Fruit fly (Drosophila melanogaster) whole organism, embryonic: ENCODE data around the gene Mtp.

Source experiments
- Atf-2 ChIP-seq: fragments of 200-800 bp; sonication (Bioruptor generic); optimal IDR thresholded peaks from 2 replicates; lab custom pipeline; 2016; ENCODE audit warnings: missing biosample characterization, missing genetic modification characterization
- B-H1 ChIP-seq: fragments of 200-800 bp; sonication (Bioruptor generic); IDR thresholded peaks from 3 replicates; pipeline ENCODE4 v1.3.6; 2022; ENCODE audit warnings: missing biosample characterization, missing genetic modification characterization
- CG11247 ChIP-seq: fragments of 200-800 bp; sonication (Bioruptor generic); IDR thresholded peaks from 2 replicates; pipeline ENCODE4 v1.3.6; 2022; ENCODE audit warnings: missing biosample characterization, missing genetic modification characterization
- CG12659 ChIP-seq: fragments of 200-800 bp; sonication (Bioruptor generic); optimal IDR thresholded peaks from 3 replicates; lab custom pipeline; 2017; ENCODE audit warnings: mild to moderate bottlenecking, missing biosample characterization, missing genetic modification reagents, missing genetic modification characterization
- CG12942 ChIP-seq: fragments of 200-800 bp; sonication (Bioruptor generic); optimal IDR thresholded peaks from 3 replicates; lab custom pipeline; 2016; ENCODE audit warnings: missing biosample characterization, missing genetic modification characterization
- CG13287 ChIP-seq: fragments of 200-800 bp; sonication (Bioruptor generic); IDR thresholded peaks from 2 replicates; pipeline ENCODE4 v1.3.6; 2022; ENCODE audit warnings: missing biosample characterization, missing genetic modification characterization; ENCODE audit not compliant: partially characterized antibody
- CG14014 ChIP-seq: fragments of 200-800 bp; sonication (Bioruptor generic); IDR thresholded peaks from 2 replicates; pipeline ENCODE4 v1.3.6; 2022; ENCODE audit warnings: missing biosample characterization, missing genetic modification characterization
- CG15269 ChIP-seq: fragments of 200-800 bp; sonication (Bioruptor generic); optimal IDR thresholded peaks from 2 replicates; lab custom pipeline; 2018; ENCODE audit warnings: missing biosample characterization, mild to moderate bottlenecking, missing genetic modification characterization, moderate library complexity
- CG16779 ChIP-seq: fragments of 200-800 bp; sonication (Bioruptor generic); IDR thresholded peaks from 2 replicates; pipeline ENCODE4 v1.3.6; 2022; ENCODE audit warnings: missing biosample characterization, missing genetic modification characterization
- CG2199 ChIP-seq: fragments of 200-800 bp; sonication (Bioruptor generic); IDR thresholded peaks from 3 replicates; pipeline ENCODE4 v1.3.6; 2022; ENCODE audit warnings: missing biosample characterization, missing genetic modification characterization
- CG30020 ChIP-seq: fragments of 200-800 bp; optimal IDR thresholded peaks from 2 replicates; lab custom pipeline; 2019; ENCODE audit warnings: missing biosample characterization, mild to moderate bottlenecking, missing genetic modification characterization, moderate library complexity
- CG30403 ChIP-seq: fragments of 200-800 bp; sonication (Bioruptor generic); optimal IDR thresholded peaks from 3 replicates; lab custom pipeline; 2016; ENCODE audit warnings: missing biosample characterization, missing genetic modification characterization
- CG31365 ChIP-seq: fragments of 200-800 bp; sonication (Bioruptor generic); optimal IDR thresholded peaks from 2 replicates; lab custom pipeline; 2018; ENCODE audit warnings: missing biosample characterization, mild to moderate bottlenecking, missing genetic modification characterization
- CG3726 ChIP-seq: fragments of 200-800 bp; sonication (Bioruptor generic); IDR thresholded peaks from 3 replicates; pipeline ENCODE4, ENCODE4 v1.3.6; 2022; ENCODE audit warnings: missing biosample characterization, missing genetic modification characterization
- CG3995 ChIP-seq: fragments of 200-800 bp; sonication (Bioruptor generic); optimal IDR thresholded peaks from 3 replicates; lab custom pipeline; 2016; ENCODE audit warnings: missing biosample characterization, missing genetic modification characterization
- CG42726 ChIP-seq: fragments of 200-800 bp; sonication (Bioruptor generic); IDR thresholded peaks from 2 replicates; pipeline ENCODE4 v1.3.6; 2022; ENCODE audit warnings: missing biosample characterization, missing genetic modification characterization; ENCODE audit not compliant: partially characterized antibody
- CG5180 ChIP-seq: fragments of 200-800 bp; sonication (Bioruptor generic); optimal IDR thresholded peaks from 3 replicates; lab custom pipeline; 2017; ENCODE audit warnings: missing biosample characterization, missing genetic modification characterization, mild to moderate bottlenecking, moderate library complexity, missing genetic modification reagents
- CG7786 ChIP-seq: fragments of 200-800 bp; sonication (Bioruptor generic); optimal IDR thresholded peaks from 2 replicates; lab custom pipeline; 2016; ENCODE audit warnings: missing biosample characterization, missing genetic modification characterization
- CG7839 ChIP-seq: fragments of 200-800 bp; sonication (Bioruptor generic); optimal IDR thresholded peaks from 3 replicates; lab custom pipeline; 2018; ENCODE audit warnings: missing biosample characterization, mild to moderate bottlenecking, missing genetic modification characterization, moderate library complexity
- Camta ChIP-seq: fragments of 200-800 bp; sonication (Bioruptor generic); optimal IDR thresholded peaks from 2 replicates; lab custom pipeline; 2016; ENCODE audit warnings: missing biosample characterization, missing genetic modification characterization
- Dbx ChIP-seq: fragments of 200-800 bp; sonication (Bioruptor generic); IDR thresholded peaks from 3 replicates; pipeline ENCODE4 v1.3.6; 2022; ENCODE audit warnings: missing biosample characterization, missing genetic modification characterization
- Hey ChIP-seq: fragments of 200-800 bp; sonication (Bioruptor generic); optimal IDR thresholded peaks from 3 replicates; lab custom pipeline; 2018; ENCODE audit warnings: missing biosample characterization, mild to moderate bottlenecking, missing genetic modification characterization
- NC2α ChIP-seq: fragments of 200-800 bp; sonication (Bioruptor generic); optimal IDR thresholded peaks from 2 replicates; lab custom pipeline; 2016; ENCODE audit warnings: missing biosample characterization, missing genetic modification characterization
- Pdp1 ChIP-seq, 2 experiments: fragments of 200-800 bp; sonication (Bioruptor generic); optimal IDR thresholded peaks; 3 replicates each; lab custom pipeline; 2016; ENCODE audit warnings: missing biosample characterization in 2 of 2, missing genetic modification characterization in 2 of 2, mild to moderate bottlenecking in 1 of 2, moderate library complexity in 1 of 2
- Ptx1 ChIP-seq: fragments of 200-800 bp; sonication (Bioruptor generic); IDR thresholded peaks from 2 replicates; pipeline ENCODE4 v1.3.6; 2022; ENCODE audit warnings: missing biosample characterization, missing genetic modification characterization
- Sox102F ChIP-seq: fragments of 200-800 bp; sonication (Bioruptor generic); optimal IDR thresholded peaks from 2 replicates; lab custom pipeline; 2018; ENCODE audit warnings: missing biosample characterization, mild to moderate bottlenecking, missing genetic modification characterization, moderate library complexity
- Stat92E ChIP-seq, 3 experiments: fragments of >200 bp in 2 of 3; fragments of 200-800 bp in 1 of 3; sonication (Bioruptor generic) in 1 of 3; optimal IDR thresholded peaks; 2 replicates each; lab custom pipeline; 2017 to 2019; ENCODE audit warnings: missing biosample characterization in 3 of 3, missing genetic modification characterization in 3 of 3, mild to moderate bottlenecking in 1 of 3, moderate library complexity in 1 of 3
- ap ChIP-seq: fragments of 200-800 bp; sonication (Bioruptor generic); IDR thresholded peaks from 2 replicates; pipeline ENCODE4 v1.3.6; 2022; ENCODE audit warnings: missing biosample characterization, missing genetic modification characterization
- bsh ChIP-seq, 2 experiments: fragments of 200-800 bp; sonication (Bioruptor generic); optimal IDR thresholded peaks; 2 replicates each; lab custom pipeline; 2017 to 2018; ENCODE audit warnings: mild to moderate bottlenecking in 2 of 2, missing biosample characterization in 2 of 2, missing genetic modification characterization in 2 of 2, moderate library complexity in 1 of 2
- cg ChIP-seq: fragments of 200-800 bp; sonication (Bioruptor generic); optimal IDR thresholded peaks from 3 replicates; lab custom pipeline; 2019; ENCODE audit warnings: missing biosample characterization, mild to moderate bottlenecking, missing genetic modification characterization, moderate library complexity
- chinmo ChIP-seq: fragments of 200-800 bp; sonication (Bioruptor generic); IDR thresholded peaks from 4 replicates; pipeline ENCODE4 v1.3.6; 2022; ENCODE audit warnings: missing biosample characterization, missing genetic modification characterization; ENCODE audit not compliant: partially characterized antibody
- croc ChIP-seq: fragments of 200-800 bp; sonication (Bioruptor generic); conservative IDR thresholded peaks from 3 replicates; pipeline ENCODE4 v1.3.6; 2022; ENCODE audit warnings: missing biosample characterization, missing genetic modification characterization
- dysf ChIP-seq: fragments of 200-800 bp; sonication (Bioruptor generic); IDR thresholded peaks from 3 replicates; pipeline ENCODE4 v1.3.6; 2022; ENCODE audit warnings: missing biosample characterization, missing genetic modification characterization
- eve ChIP-seq, 2 experiments: fragments of >200 bp; optimal IDR thresholded peaks; 2 replicates each; lab custom pipeline; 2017; ENCODE audit warnings: missing biosample characterization in 2 of 2, missing genetic modification characterization in 2 of 2
- hb ChIP-seq: fragments of 200-800 bp; sonication (Bioruptor generic); IDR thresholded peaks from 3 replicates; pipeline ENCODE4 v1.3.6; 2022; ENCODE audit warnings: missing biosample characterization, missing genetic modification characterization; ENCODE audit not compliant: partially characterized antibody
- jing ChIP-seq: fragments of 200-800 bp; sonication (Bioruptor generic); optimal IDR thresholded peaks from 2 replicates; lab custom pipeline; 2018; ENCODE audit warnings: missing biosample characterization, mild to moderate bottlenecking, missing genetic modification characterization
- lab ChIP-seq: fragments of 200-800 bp; sonication (Bioruptor generic); optimal IDR thresholded peaks from 3 replicates; lab custom pipeline; 2017; ENCODE audit warnings: missing biosample characterization, missing genetic modification characterization, mild to moderate bottlenecking, moderate library complexity, missing genetic modification reagents
- luna ChIP-seq: fragments of 200-800 bp; sonication (Bioruptor generic); optimal IDR thresholded peaks from 2 replicates; lab custom pipeline; 2016; ENCODE audit warnings: missing biosample characterization, missing genetic modification characterization
- maf-S ChIP-seq: fragments of 200-800 bp; sonication (Bioruptor generic); optimal IDR thresholded peaks from 2 replicates; lab custom pipeline; 2016; ENCODE audit warnings: missing biosample characterization, missing genetic modification characterization
- nom ChIP-seq: fragments of 200-800 bp; sonication (Bioruptor generic); optimal IDR thresholded peaks from 2 replicates; lab custom pipeline; 2017; ENCODE audit warnings: missing biosample characterization, missing genetic modification characterization, mild to moderate bottlenecking, moderate library complexity, missing genetic modification reagents
- pho ChIP-seq: fragments of 200-800 bp; sonication (Bioruptor generic); optimal IDR thresholded peaks from 2 replicates; lab custom pipeline; 2016; ENCODE audit warnings: missing biosample characterization, missing genetic modification characterization
- prd ChIP-seq, 3 experiments: fragments of >200 bp in 2 of 3; fragments of 200-800 bp in 1 of 3; sonication (Bioruptor generic) in 1 of 3; optimal IDR thresholded peaks in 2 of 3; IDR thresholded peaks in 1 of 3; 2 replicates in 2 of 3; 3 replicates in 1 of 3; pipeline versions ENCODE4 v1.3.6 to Lab custom; 2017 to 2022; ENCODE audit warnings: missing biosample characterization in 1 of 3, missing genetic modification characterization in 1 of 3
- ranshi ChIP-seq: fragments of 200-800 bp; sonication (Bioruptor generic); IDR thresholded peaks from 2 replicates; pipeline ENCODE4 v1.3.6; 2022; ENCODE audit warnings: missing biosample characterization, missing genetic modification characterization
- sd ChIP-seq: fragments of 200-800 bp; sonication (Bioruptor generic); optimal IDR thresholded peaks from 3 replicates; lab custom pipeline; 2018; ENCODE audit warnings: missing biosample characterization, mild to moderate bottlenecking, missing genetic modification characterization, moderate library complexity
- shn ChIP-seq: fragments of 200-800 bp; sonication (Bioruptor generic); optimal IDR thresholded peaks from 3 replicates; lab custom pipeline; 2016; ENCODE audit warnings: missing biosample characterization, missing genetic modification characterization
- sob ChIP-seq: fragments of 200-800 bp; sonication (Bioruptor generic); IDR thresholded peaks from 2 replicates; pipeline ENCODE4 v1.3.6; 2022; ENCODE audit warnings: missing biosample characterization, missing genetic modification characterization
- ssp ChIP-seq: fragments of 200-800 bp; sonication (Bioruptor generic); IDR thresholded peaks from 2 replicates; pipeline ENCODE4 v1.3.6; 2022; ENCODE audit warnings: missing biosample characterization, missing genetic modification characterization
- tio ChIP-seq: fragments of 200-800 bp; sonication (Bioruptor generic); optimal IDR thresholded peaks from 2 replicates; lab custom pipeline; 2017; ENCODE audit warnings: missing biosample characterization, missing genetic modification characterization, inconsistent platforms
- wor ChIP-seq: fragments of 200-800 bp; sonication (Bioruptor generic); IDR thresholded peaks from 2 replicates; pipeline ENCODE4 v1.3.6; 2022; ENCODE audit warnings: missing biosample characterization, missing genetic modification characterization

The Mtp gene

DNA sequence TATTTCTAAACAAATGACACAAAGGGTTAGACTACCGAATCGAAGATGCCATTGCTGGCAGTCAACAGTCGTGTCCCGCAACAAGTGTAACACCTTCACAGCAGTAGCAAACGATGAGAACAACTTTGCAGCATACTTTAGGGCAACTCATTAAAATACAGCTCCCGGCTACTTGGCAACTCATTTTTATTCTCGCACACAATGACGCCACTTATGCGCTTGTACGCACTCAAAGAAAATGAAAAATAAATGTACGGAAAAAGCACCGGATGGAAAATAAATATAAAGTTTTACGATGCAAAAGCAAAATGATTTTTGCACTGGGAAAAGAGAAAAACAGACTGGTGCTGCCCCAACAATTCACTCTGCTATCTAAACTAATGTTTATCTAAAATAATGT lies 31.5 kb downstream of the Mtp start (continued):
- TF ChIP-seq dysf (peak; percentile 25; the same call in 1 of the 3 replicates), Pdp1 (GFP tag; optimal IDR thresholded peaks at IDR 0.05; lab: Kevin White, UChicago) (peak in 1 of 2 experiments; percentile 37), CG12942 (no peak), croc (GFP tag; lab: Robert Waterston, UW) (no peak), jing (GFP tag; lab: Kevin White, UChicago) (no peak), Atf-2 (GFP tag; lab: Kevin White, UChicago) (no peak), CG14014 (GFP tag; lab: Robert Waterston, UW) (peak; percentile 16; the same call in 1 of the 2 replicates), CG11247 (GFP tag; lab: Robert Waterston, UW) (peak; percentile 36; the same call in 1 of the 2 replicates), CG30403 (GFP tag; lab: Kevin White, UChicago) (no peak), bsh (GFP tag; optimal IDR thresholded peaks at IDR 0.05; lab: Kevin White, UChicago) (peak in 1 of 2 experiments; percentile 20), lab (GFP tag; lab: Kevin White, UChicago) (peak; percentile 61), cg (GFP tag; lab: Kevin White, UChicago) (peak; percentile 61), CG7839 (peak; percentile 10), eve (GFP tag; optimal IDR thresholded peaks at IDR 0.05; lab: Kevin White, UChicago) (peak in 1 of 2 experiments; percentile 60), CG3995 (GFP tag; lab: Kevin White, UChicago) (no peak), tio (GFP tag; lab: Kevin White, UChicago) (no peak), CG12659 (GFP tag; lab: Kevin White, UChicago) (peak; percentile 8), Dbx (0 out of 3 replicates have a peak, but pooled peaks have one; percentile 8), maf-S (GFP tag; lab: Kevin White, UChicago) (no peak), shn (no peak), wor (GFP tag; lab: Robert Waterston, UW) (no peak), Sox102F (GFP tag; lab: Kevin White, UChicago) (peak; percentile 37), CG31365 (tag; lab: Kevin White, UChicago) (no peak), CG3726 (GFP tag; lab: Robert Waterston, UW) (no peak), CG30020 (tag; lab: Kevin White, UChicago) (no peak), nom (GFP tag; lab: Kevin White, UChicago) (peak; percentile 45), pho (GFP tag; lab: Kevin White, UChicago) (no peak), hb (GFP tag; lab: Robert Waterston, UW) (no peak), ssp (no peak), CG42726 (GFP tag; lab: Robert Waterston, UW) (no peak), CG5180 (no peak), CG7786 (GFP tag; lab: Kevin White, UChicago) (no peak), Ptx1 (GFP tag; lab: Robert Waterston, UW) (no peak), Camta (GFP tag; lab: Kevin White, UChicago) (no peak), CG16779 (GFP tag; lab: Robert Waterston, UW) (no peak), luna (no peak), sd (tag; lab: Kevin White, UChicago) (peak; percentile 15), CG13287 (peak; percentile 16; the same call in 1 of the 2 replicates), Hey (tag; lab: Kevin White, UChicago) (no peak), NC2α (GFP tag; lab: Kevin White, UChicago) (no peak), CG2199 (GFP tag; lab: Robert Waterston, UW) (peak; percentile 92), CG15269 (tag; lab: Kevin White, UChicago) (no peak), B-H1 (GFP tag; lab: Robert Waterston, UW) (no peak), ap (no peak), sob (peak; percentile 54), chinmo (GFP tag; lab: Robert Waterston, UW) (peak; percentile 63; the same call in 2 of the 4 replicates), prd (optimal IDR thresholded peaks at IDR 0.05; lab: Kevin White, UChicago) (no peak), prd (GFP tag; IDR thresholded peaks at IDR 0.05; lab: Robert Waterston, UW) (peak; percentile 34; the same call in 2 of the 3 replicates), Stat92E (GFP tag; optimal IDR thresholded peaks at IDR 0.05; lab: Kevin White, UChicago) (no peak), ranshi (GFP tag; lab: Robert Waterston, UW) (0 out of 2 replicates have a peak, but pooled peaks have one; percentile 25)
